Worm (Caenorhabditis elegans): ENCODE data around the gene C24D10.6.
A peak's percentile ranks its signal among the peaks of the same experiment; 100 is the strongest.
"Not testable (repeated sequence)": the region's sequence is repeated elsewhere in the genome, so short reads cannot be mapped to it uniquely, and the experiment has no call there.

Gene C24D10.6

DNA sequence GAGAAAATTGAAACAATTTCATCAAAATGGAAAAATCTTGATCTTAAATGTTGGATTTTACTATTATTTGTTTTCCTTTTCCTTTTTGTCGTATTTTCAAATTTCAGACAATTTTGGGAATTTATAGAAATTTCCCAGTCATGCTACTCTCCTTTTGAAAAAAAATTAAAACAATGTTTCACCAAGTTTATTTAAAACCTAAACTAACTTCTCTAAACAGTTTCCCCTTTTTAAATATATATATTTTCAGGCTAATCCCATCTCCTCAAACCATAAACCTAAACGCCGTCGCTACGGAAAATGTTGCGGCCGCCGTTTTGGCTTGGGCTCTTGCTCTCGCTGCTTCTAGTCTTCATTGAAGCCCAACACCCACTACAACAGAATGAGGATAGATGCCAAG, 13.0 kb upstream of the C24D10.6 start, which contains the start of gene lam-1:
lam-1 (plus strand) TSS at position 301 of the 400 bp plus-strand sequence.
- no peak for TF ChIP-seq fkh-10 (GFP tag; optimal IDR thresholded peaks at IDR 0.05)
- no peak for TF ChIP-seq aly-2 (tag; optimal IDR thresholded peaks at IDR 0.05)
- no peak for TF ChIP-seq nhr-11 (tag; optimal IDR thresholded peaks at IDR 0.05)
- no peak for TF ChIP-seq ceh-16 (tag; optimal IDR thresholded peaks at IDR 0.05)
- TF ChIP-seq elt-2 (tag; optimal IDR thresholded peaks at IDR 0.05), result no peak
- TF ChIP-seq nhr-43 (tag; optimal IDR thresholded peaks at IDR 0.05; ENCODE audit: poor library complexity, severe bottlenecking), result no peak

- TF ChIP-seq hmg-11 (tag; optimal IDR thresholded peaks at IDR 0.05) (no peak), zag-1 (tag; optimal IDR thresholded peaks at IDR 0.05) (no peak), daf-12 (tag; optimal IDR thresholded peaks at IDR 0.05) (no peak), nhr-43 (tag; optimal IDR thresholded peaks at IDR 0.05; ENCODE audit: poor library complexity, severe bottlenecking) (no peak), nhr-28 (tag; optimal IDR thresholded peaks at IDR 0.05) (no peak), nfya-1 (tag; optimal IDR thresholded peaks at IDR 0.05; ENCODE audit: insufficient read depth) (peak; percentile 19), nhr-77 (tag; optimal IDR thresholded peaks at IDR 0.05) (no peak), ztf-4 (tag; optimal IDR thresholded peaks at IDR 0.05) (no peak), jun-1 (tag; optimal IDR thresholded peaks at IDR 0.05) (no peak)
Observed at ce11 chrIV:5171994-5172528, 12.0 kb upstream of the C24D10.6 start.

DNA sequence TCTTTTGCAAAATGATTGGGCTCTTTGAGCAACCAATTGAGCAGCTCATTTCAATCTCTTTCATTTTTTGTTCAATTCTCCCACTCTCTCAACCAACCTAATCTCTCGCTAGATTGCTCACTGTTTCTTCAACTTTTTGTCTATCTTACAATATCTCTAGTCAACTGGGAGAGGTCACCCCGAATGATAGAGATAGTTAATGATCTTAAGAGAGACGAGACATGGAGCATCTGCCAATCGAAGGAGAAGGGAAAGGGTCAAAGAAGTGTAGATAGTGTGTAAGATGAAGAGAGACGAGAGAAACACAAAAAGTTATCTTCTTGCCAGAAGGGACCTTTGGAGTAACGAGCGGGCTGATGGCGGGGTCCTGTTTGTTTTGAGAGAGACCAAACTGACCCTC, 9.3 kb upstream of the C24D10.6 start:
- TF ChIP-seq nfya-1 (tag; optimal IDR thresholded peaks at IDR 0.05; ENCODE audit: insufficient read depth), result peak; percentile 29
- no peak for TF ChIP-seq eor-1 (tag; optimal IDR thresholded peaks at IDR 0.05)

DNA sequence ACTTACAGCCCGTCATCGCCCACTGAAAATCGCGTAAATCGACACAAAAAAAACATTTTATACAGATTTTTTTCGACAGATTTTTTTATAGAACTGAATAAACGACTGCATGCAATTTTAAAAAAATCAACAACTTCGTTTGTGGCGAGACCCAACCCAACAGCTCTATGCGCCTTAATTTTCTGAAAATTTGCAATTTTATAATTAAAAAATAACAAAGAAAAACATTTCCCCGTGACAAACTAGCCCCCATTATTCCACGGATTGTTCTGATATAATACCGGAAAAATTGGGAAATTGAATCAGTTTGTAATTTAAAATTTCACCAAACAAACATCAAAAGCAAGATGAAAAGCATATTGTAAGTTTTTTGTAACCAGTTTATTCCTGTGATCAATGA, 6.0 kb upstream of the C24D10.6 start, which contains the start of gene ptp-5.1:
ptp-5.1 (plus strand) TSS at position 301 of the 400 bp plus-strand sequence.
- TF ChIP-seq tbx-2 (tag; optimal IDR thresholded peaks at IDR 0.05) (no peak), daf-12 (tag; optimal IDR thresholded peaks at IDR 0.05) (no peak), nhr-28 (tag; optimal IDR thresholded peaks at IDR 0.05) (no peak), nhr-237 (tag; optimal IDR thresholded peaks at IDR 0.05) (no peak), ceh-28 (tag; optimal IDR thresholded peaks at IDR 0.05) (no peak), ceh-82 (tag; optimal IDR thresholded peaks at IDR 0.05) (no peak), nhr-23 (tag; optimal IDR thresholded peaks at IDR 0.05) (no peak), hmg-11 (tag; optimal IDR thresholded peaks at IDR 0.05) (no peak), nhr-43 (tag; optimal IDR thresholded peaks at IDR 0.05; ENCODE audit: poor library complexity, severe bottlenecking) (no peak), egl-5 (tag; optimal IDR thresholded peaks at IDR 0.05) (no peak), nhr-12 (tag; optimal IDR thresholded peaks at IDR 0.05) (no peak), nhr-25 (tag; optimal IDR thresholded peaks at IDR 0.05) (no peak), nfya-1 (tag; optimal IDR thresholded peaks at IDR 0.05; ENCODE audit: insufficient read depth) (no peak), mml-1 (tag; optimal IDR thresholded peaks at IDR 0.05) (no peak), ztf-11 (tag; optimal IDR thresholded peaks at IDR 0.05) (no peak), jun-1 (tag; optimal IDR thresholded peaks at IDR 0.05) (no peak), nhr-77 (tag; optimal IDR thresholded peaks at IDR 0.05) (no peak), pha-4 (tag; optimal IDR thresholded peaks at IDR 0.05) (no peak), unc-39 (tag; optimal IDR thresholded peaks at IDR 0.05) (no peak), zag-1 (tag; optimal IDR thresholded peaks at IDR 0.05) (no peak)

DNA sequence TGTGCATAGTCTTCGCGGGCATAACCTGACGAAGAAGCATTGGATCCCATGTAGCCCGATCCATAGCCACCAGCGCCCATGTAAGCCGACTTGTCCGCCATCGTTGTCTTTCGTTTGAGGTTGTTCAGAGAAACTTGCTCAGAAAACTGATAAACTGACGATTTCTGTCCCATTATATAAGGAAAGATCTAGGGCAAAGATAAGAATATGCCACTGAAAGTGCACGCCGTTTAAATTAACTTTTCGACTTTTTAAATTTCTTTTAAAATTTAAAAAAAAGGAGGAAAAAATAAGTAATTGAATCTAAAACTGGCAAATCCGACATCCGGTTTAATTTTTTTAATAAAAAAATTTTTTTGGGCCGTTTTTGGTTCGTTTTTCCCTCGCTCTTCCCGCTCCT, 5.6 kb upstream of the C24D10.6 start, which contains the start of gene nspd-6:
nspd-6 (minus strand) TSS at position 101 of the 400 bp plus-strand sequence.
- not testable (repeated sequence) for TF ChIP-seq jun-1, elt-1, elt-2 (tag; optimal IDR thresholded peaks at IDR 0.05)

DNA sequence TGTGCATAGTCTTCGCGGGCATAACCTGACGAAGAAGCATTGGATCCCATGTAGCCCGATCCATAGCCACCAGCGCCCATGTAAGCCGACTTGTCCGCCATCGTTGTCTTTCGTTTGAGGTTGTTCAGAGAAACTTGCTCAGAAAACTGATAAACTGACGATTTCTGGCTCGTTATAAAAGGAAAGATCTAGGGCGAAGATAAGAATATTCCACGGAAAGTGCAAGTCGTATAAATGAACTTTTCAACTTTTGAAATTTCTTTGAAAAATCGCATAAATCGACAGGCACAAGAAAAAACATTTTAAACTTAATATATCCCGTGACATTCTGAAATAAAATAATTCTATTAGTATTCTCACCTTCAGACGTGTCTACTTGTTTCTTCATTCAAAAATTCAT, 2.9 kb upstream of the C24D10.6 start, which contains the start of the genes nspd-3 and C24D10.2:
nspd-3 (minus strand) TSS at position 101 of the 400 bp plus-strand sequence.
C24D10.2 (plus strand) TSS at position 399 of the 400 bp plus-strand sequence.
- not testable (repeated sequence) for TF ChIP-seq mml-1, jun-1, hmg-11 (tag; optimal IDR thresholded peaks at IDR 0.05)

DNA sequence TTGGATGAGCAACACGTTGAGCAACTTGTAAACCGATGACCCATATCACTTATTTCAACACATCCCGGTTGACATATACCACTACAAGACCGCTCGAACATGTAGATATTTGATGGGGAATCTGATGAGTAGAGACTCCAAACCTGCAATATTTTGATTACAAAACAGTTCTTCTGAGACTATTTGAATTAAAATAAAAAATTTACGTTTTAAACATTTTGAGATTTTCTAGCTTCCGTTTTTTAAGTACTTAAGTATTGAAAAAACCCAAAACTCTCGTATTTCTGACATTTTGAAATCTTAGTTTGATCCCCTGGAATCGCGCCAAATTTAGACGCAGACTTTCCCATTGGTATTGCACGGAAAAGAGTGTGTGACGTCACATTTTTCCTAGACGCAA, 2.8 kb downstream of the C24D10.6 start, which contains the start of gene C24D10.49:
C24D10.49 (minus strand) TSS at position 101 of the 400 bp plus-strand sequence.
- TF ChIP-seq R02D3.7 (tag; optimal IDR thresholded peaks at IDR 0.05), result no peak
- TF ChIP-seq elt-1 (tag; optimal IDR thresholded peaks at IDR 0.05), result no peak
- no peak for TF ChIP-seq hmg-11 (tag; optimal IDR thresholded peaks at IDR 0.05)
- no peak for TF ChIP-seq ceh-82 (tag; optimal IDR thresholded peaks at IDR 0.05)
- TF ChIP-seq mdl-1 (tag; optimal IDR thresholded peaks at IDR 0.05), result no peak
- TF ChIP-seq jun-1 (tag; optimal IDR thresholded peaks at IDR 0.05), result no peak
- TF ChIP-seq nhr-237 (tag; optimal IDR thresholded peaks at IDR 0.05), result no peak
- no peak for TF ChIP-seq zag-1 (tag; optimal IDR thresholded peaks at IDR 0.05)
- TF ChIP-seq nhr-76 (tag; optimal IDR thresholded peaks at IDR 0.05), result no peak
- no peak for TF ChIP-seq nhr-77 (tag; optimal IDR thresholded peaks at IDR 0.05)
- no peak for TF ChIP-seq nhr-28 (tag; optimal IDR thresholded peaks at IDR 0.05)
- TF ChIP-seq sea-2 (GFP tag; optimal IDR thresholded peaks at IDR 0.05), result no peak
- TF ChIP-seq pha-4 (tag; optimal IDR thresholded peaks at IDR 0.05), result no peak
- no peak for TF ChIP-seq nhr-23 (tag; optimal IDR thresholded peaks at IDR 0.05)
- no peak for TF ChIP-seq ztf-11 (tag; optimal IDR thresholded peaks at IDR 0.05)
- no peak for TF ChIP-seq fkh-2 (tag; optimal IDR thresholded peaks at IDR 0.05)
